Worm (Caenorhabditis elegans): Measurements from ENCODE around the gene rad-23.

The rad-23 gene

DNA sequence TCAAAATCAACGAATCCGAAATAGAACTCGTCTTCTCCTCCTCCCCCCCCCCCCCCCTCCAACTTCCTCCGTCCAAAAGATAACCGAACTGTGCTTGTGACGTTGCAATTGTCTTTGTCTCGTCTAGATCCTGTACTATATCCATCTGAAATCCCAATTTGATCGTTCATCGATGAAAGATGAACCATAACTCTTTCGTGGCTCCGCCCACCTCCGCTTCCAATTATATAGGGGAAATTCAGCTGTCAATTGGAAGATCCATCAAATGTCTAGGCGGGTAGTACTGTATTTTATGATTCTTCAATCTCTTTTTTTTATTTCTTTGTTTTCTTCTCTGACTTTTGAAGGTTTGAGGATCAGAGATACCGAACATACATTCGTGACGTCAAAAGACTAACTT, 7.1 kb downstream of the rad-23 start:
- TF ChIP-seq sma-9 (GFP tag; optimal IDR thresholded peaks at IDR 0.05), result peak; percentile 4
- no peak for TF ChIP-seq sma-9 (tag; optimal IDR thresholded peaks at IDR 0.05)
- TF ChIP-seq unc-55 (GFP tag; optimal IDR thresholded peaks at IDR 0.05), result no peak
- no peak for TF ChIP-seq F13H6.1 (tag; optimal IDR thresholded peaks at IDR 0.05)
- no peak for TF ChIP-seq nhr-77 (tag; optimal IDR thresholded peaks at IDR 0.05)

DNA sequence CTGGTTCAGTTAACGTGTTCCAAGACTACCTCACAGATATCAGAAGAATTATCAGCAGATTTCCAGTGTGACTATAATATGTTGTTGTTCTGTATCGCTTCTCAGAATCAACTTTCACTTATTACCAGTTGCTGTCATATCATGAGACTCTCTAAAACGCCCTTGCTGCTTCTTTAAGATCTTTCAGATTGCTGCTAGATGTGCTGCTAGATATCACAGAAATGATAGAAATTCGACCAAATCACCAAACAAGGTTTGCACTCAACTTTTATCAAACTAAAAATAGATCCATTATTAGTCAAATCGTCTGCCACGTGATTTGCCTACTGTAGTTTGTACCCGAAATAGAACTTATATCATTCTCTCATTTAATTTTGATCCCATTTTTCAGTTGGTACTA, 8.0 kb downstream of the rad-23 start:
- TF ChIP-seq aly-2 (tag; optimal IDR thresholded peaks at IDR 0.05) (no peak), nhr-25 (tag; optimal IDR thresholded peaks at IDR 0.05) (peak; percentile 2), ceh-82 (tag; optimal IDR thresholded peaks at IDR 0.05) (no peak), alr-1 (tag; optimal IDR thresholded peaks at IDR 0.05) (no peak), sma-3 (GFP tag; optimal IDR thresholded peaks at IDR 0.05) (peak; percentile 10)

DNA sequence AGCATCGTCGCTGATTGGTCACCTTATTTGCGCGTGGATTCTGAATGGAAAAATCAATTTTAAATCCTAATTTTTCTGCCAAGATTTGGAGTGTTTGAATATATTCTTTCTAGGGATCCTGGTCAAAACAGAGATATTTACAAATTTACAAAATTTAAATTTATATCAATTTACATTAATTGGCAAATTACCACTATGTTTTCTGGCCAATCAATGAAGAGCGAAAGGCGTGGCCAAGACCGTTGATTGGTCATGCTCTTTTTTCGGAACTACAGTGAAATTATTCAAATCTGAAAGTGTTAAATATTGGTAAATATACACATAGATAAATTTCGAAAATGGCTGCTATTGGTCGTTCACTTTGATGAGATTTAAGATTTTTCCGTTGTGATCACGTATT, 9.8 kb downstream of the rad-23 start:
- no peak for TF ChIP-seq fos-1 (tag; optimal IDR thresholded peaks at IDR 0.05)
- TF ChIP-seq skn-1 (tag; optimal IDR thresholded peaks at IDR 0.05), result no peak
- no peak for TF ChIP-seq alr-1 (tag; optimal IDR thresholded peaks at IDR 0.05)
- no peak for TF ChIP-seq lin-39 (tag; optimal IDR thresholded peaks at IDR 0.05)
- TF ChIP-seq dmd-4 (tag; optimal IDR thresholded peaks at IDR 0.05), result no peak
- TF ChIP-seq gmeb-1 (tag; optimal IDR thresholded peaks at IDR 0.05), result no peak
- no peak for TF ChIP-seq mbf-1 (tag; optimal IDR thresholded peaks at IDR 0.05)
- TF ChIP-seq sma-9 (GFP tag; optimal IDR thresholded peaks at IDR 0.05), result no peak
- TF ChIP-seq sma-9 (tag; optimal IDR thresholded peaks at IDR 0.05), result no peak
- no peak for TF ChIP-seq ztf-1 (GFP tag; conservative IDR thresholded peaks at IDR 0.05)
- no peak for TF ChIP-seq nhr-77 (tag; optimal IDR thresholded peaks at IDR 0.05)
- TF ChIP-seq nhr-6 (tag; optimal IDR thresholded peaks at IDR 0.05), result no peak
- TF ChIP-seq ztf-11 (tag; optimal IDR thresholded peaks at IDR 0.05), result no peak
- no peak for TF ChIP-seq crh-2 (tag; optimal IDR thresholded peaks at IDR 0.05)
- TF ChIP-seq nhr-12 (tag; optimal IDR thresholded peaks at IDR 0.05), result no peak
- TF ChIP-seq elt-1 (tag; optimal IDR thresholded peaks at IDR 0.05), result no peak
- no peak for TF ChIP-seq lsy-2 (tag; optimal IDR thresholded peaks at IDR 0.05)
- no peak for TF ChIP-seq nhr-21 (tag; optimal IDR thresholded peaks at IDR 0.05)
- no peak for TF ChIP-seq ZK546.5 (tag; optimal IDR thresholded peaks at IDR 0.05)

DNA sequence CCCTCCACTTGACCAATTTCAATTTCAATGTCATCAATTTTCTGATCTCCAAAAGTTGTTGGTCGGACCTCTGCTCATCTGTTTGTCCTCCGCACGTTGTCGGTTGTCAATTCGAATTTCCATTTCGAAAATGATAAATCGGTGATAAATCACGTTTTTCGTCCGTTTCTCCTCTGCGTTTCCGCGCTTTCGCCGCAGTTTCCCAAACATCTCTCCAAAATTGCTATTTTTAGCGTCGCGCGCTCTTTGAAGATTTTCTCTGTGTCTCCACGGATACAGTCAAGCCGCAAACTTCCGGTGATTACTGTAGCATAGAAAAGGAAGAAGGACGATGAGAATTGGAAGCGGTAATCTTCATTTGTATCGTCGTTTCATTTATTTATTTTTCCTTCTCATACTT, 10.5 kb downstream of the rad-23 start:
- no peak for TF ChIP-seq lin-13 (GFP tag; optimal IDR thresholded peaks at IDR 0.05)
- TF ChIP-seq R02D3.7 (tag; optimal IDR thresholded peaks at IDR 0.05), result no peak
- no peak for TF ChIP-seq ztf-4 (tag; optimal IDR thresholded peaks at IDR 0.05)
- no peak for TF ChIP-seq C34F6.9 (tag; optimal IDR thresholded peaks at IDR 0.05)
- no peak for TF ChIP-seq ztf-1 (GFP tag; conservative IDR thresholded peaks at IDR 0.05)
- TF ChIP-seq ZK546.5 (tag; optimal IDR thresholded peaks at IDR 0.05), result no peak
- no peak for TF ChIP-seq snpc-4 (tag; optimal IDR thresholded peaks at IDR 0.05)
- peak; percentile 33 for TF ChIP-seq ama-1 (optimal IDR thresholded peaks at IDR 0.05)
- TF ChIP-seq dmd-4 (tag; optimal IDR thresholded peaks at IDR 0.05), result no peak
- no peak for TF ChIP-seq ceh-16 (tag; optimal IDR thresholded peaks at IDR 0.05)
- peak in 1 of 2 experiments; percentile 39 for TF ChIP-seq mdl-1 (tag; optimal IDR thresholded peaks at IDR 0.05)
- no peak for TF ChIP-seq unc-55 (GFP tag; optimal IDR thresholded peaks at IDR 0.05)
- TF ChIP-seq aly-2 (tag; optimal IDR thresholded peaks at IDR 0.05), result no peak
- no peak for TF ChIP-seq nhr-23 (tag; optimal IDR thresholded peaks at IDR 0.05)
- TF ChIP-seq ztf-11 (tag; optimal IDR thresholded peaks at IDR 0.05), result no peak
- TF ChIP-seq F13H6.1 (tag; optimal IDR thresholded peaks at IDR 0.05), result no peak
- peak; percentile 86 for TF ChIP-seq sma-3 (GFP tag; optimal IDR thresholded peaks at IDR 0.05)
- no peak for TF ChIP-seq nhr-11 (tag; optimal IDR thresholded peaks at IDR 0.05)
- no peak for TF ChIP-seq sem-4 (tag; optimal IDR thresholded peaks at IDR 0.05)
- TF ChIP-seq ceh-82 (tag; optimal IDR thresholded peaks at IDR 0.05), result no peak
- TF ChIP-seq nhr-77 (tag; optimal IDR thresholded peaks at IDR 0.05), result no peak
- peak; percentile 69 for TF ChIP-seq nhr-25 (tag; optimal IDR thresholded peaks at IDR 0.05)
- TF ChIP-seq sma-9 (GFP tag; optimal IDR thresholded peaks at IDR 0.05), result peak; percentile 75
- TF ChIP-seq sma-9 (tag; optimal IDR thresholded peaks at IDR 0.05), result no peak
- TF ChIP-seq elt-3 (tag; optimal IDR thresholded peaks at IDR 0.05), result no peak
- no peak for TF ChIP-seq lin-11 (tag; optimal IDR thresholded peaks at IDR 0.05)
- no peak for TF ChIP-seq mab-5 (tag; optimal IDR thresholded peaks at IDR 0.05)
- peak; percentile 39 for TF ChIP-seq egl-27 (tag; optimal IDR thresholded peaks at IDR 0.05)
- TF ChIP-seq zag-1 (tag; optimal IDR thresholded peaks at IDR 0.05), result no peak
- no peak for TF ChIP-seq nhr-237 (tag; optimal IDR thresholded peaks at IDR 0.05)
- TF ChIP-seq elt-1 (tag; optimal IDR thresholded peaks at IDR 0.05), result no peak
- peak in 1 of 2 experiments; percentile 51 for TF ChIP-seq lsy-2 (tag; optimal IDR thresholded peaks at IDR 0.05)
- TF ChIP-seq gmeb-1 (tag; optimal IDR thresholded peaks at IDR 0.05), result peak; percentile 42
- TF ChIP-seq blmp-1 (tag; optimal IDR thresholded peaks at IDR 0.05; ENCODE audit: insufficient read depth), result peak; percentile 38
- no peak for TF ChIP-seq nhr-6 (tag; optimal IDR thresholded peaks at IDR 0.05)
- TF ChIP-seq nhr-21 (tag; optimal IDR thresholded peaks at IDR 0.05), result peak; percentile 71
- no peak for TF ChIP-seq lin-39 (tag; optimal IDR thresholded peaks at IDR 0.05)
